Worm (Caenorhabditis elegans): ENCODE measurements around the gene srh-78.

DNA sequence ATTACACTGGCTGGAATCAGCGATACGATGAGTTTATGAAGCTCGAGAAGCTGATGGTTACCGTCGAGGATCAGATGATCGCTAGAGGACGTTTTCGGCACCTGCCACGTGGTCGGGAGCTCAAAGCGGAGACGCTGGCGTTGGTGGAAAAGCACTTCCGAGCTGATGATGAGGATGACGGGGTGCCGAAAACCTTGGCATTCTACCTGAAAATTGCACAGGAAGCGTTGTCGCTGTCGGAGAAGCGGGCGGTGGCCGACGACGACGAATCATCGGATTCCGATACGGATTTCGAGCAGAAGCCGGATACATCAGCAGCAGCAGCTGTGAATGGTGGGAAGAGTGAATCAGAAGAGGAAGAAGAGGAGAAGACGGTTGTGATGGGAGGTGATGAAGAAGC is 22.2 kb upstream of the srh-78 start:
- TF ChIP-seq pha-4 (GFP tag; IDR thresholded peaks at IDR 0.05) = no peak
- no peak for TF ChIP-seq pha-4 (tag; optimal IDR thresholded peaks at IDR 0.05)
- no peak for TF ChIP-seq nhr-28 (tag; optimal IDR thresholded peaks at IDR 0.05)
- no peak for TF ChIP-seq nhr-10 (tag; optimal IDR thresholded peaks at IDR 0.05)
- TF ChIP-seq lsy-2 (tag; optimal IDR thresholded peaks at IDR 0.05) = no peak
- TF ChIP-seq jun-1 (tag; optimal IDR thresholded peaks at IDR 0.05) = no peak
- TF ChIP-seq aly-2 (tag; optimal IDR thresholded peaks at IDR 0.05) = no peak
- no peak for TF ChIP-seq lin-15B (tag; optimal IDR thresholded peaks at IDR 0.05)

Measured in whole organism, L4 larva.